Worm (Caenorhabditis elegans) whole organism, mixed stage, embryonic: ENCODE measurements around the gene brc-2.

ENCODE experiments used
- bed-3 ChIP-seq: fragments of 200-800 bp; sonication (Bioruptor generic); optimal IDR thresholded peaks from 3 replicates; lab custom pipeline; 2018; ENCODE audit warnings: mild to moderate bottlenecking, missing genetic modification characterization, moderate library complexity, missing compliant biosample characterization
- hlh-1 ChIP-seq: fragments of 150-350 bp; optimal IDR thresholded peaks from 2 replicates; lab custom pipeline; 2014; ENCODE audit warnings: missing biosample characterization, missing genetic modification reagents, missing genetic modification characterization
- mls-2 ChIP-seq: sonication (generic microtip); optimal IDR thresholded peaks from 2 replicates; lab custom pipeline; 2016; ENCODE audit warnings: mild to moderate bottlenecking, missing genetic modification characterization, moderate library complexity, missing compliant biosample characterization
- nhr-28 ChIP-seq: fragments of 150-350 bp; optimal IDR thresholded peaks from 2 replicates; lab custom pipeline; 2014; ENCODE audit warnings: missing biosample characterization, missing genetic modification characterization
- snpc-4 ChIP-seq: fragments of 150-350 bp; optimal IDR thresholded peaks from 2 replicates; lab custom pipeline; 2014; ENCODE audit warnings: missing biosample characterization, missing genetic modification characterization
- tbx-8 ChIP-seq: fragments of 200-800 bp; sonication (Bioruptor generic); optimal IDR thresholded peaks from 2 replicates; lab custom pipeline; 2018; ENCODE audit warnings: mild to moderate bottlenecking, missing genetic modification characterization, moderate library complexity, missing compliant biosample characterization
- unc-120 ChIP-seq: sonication (generic microtip); optimal IDR thresholded peaks from 2 replicates; lab custom pipeline; 2017; ENCODE audit warnings: missing genetic modification characterization, missing compliant biosample characterization; ENCODE audit not compliant: poor library complexity, severe bottlenecking

DNA sequence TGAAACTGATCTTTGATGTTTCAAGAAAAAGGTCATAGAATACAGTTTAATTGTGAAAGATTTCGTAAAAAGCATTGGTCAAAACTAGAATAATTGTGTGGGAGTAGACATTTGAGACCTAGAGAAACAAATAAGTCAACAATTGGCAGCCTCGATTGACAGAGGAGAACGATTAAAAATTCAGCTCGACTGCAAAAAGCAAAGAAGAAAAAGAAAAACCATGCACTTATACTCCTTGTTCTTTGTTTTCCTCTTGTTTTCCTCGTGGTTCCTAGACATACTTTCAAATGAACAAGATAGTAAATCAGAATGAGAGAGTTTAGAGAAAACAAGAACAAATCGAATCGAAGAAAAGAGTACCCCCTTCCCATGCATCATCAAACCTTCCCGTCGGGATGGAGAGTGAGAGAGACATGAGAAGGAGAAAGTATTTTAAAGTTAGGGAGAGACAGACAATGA lies 45.5 kb downstream of the brc-2 start:
- no peak for TF ChIP-seq tbx-8 (GFP tag; lab: Kevin White, UChicago)
- no peak for TF ChIP-seq bed-3
- no peak for TF ChIP-seq hlh-1
- no peak for TF ChIP-seq unc-120 (tag; lab: Kevin White, UChicago)
- no peak for TF ChIP-seq snpc-4 (tag; lab: Kevin White, UChicago)
- no peak for TF ChIP-seq mls-2 (tag; lab: Kevin White, UChicago)
- TF ChIP-seq nhr-28 (tag; lab: Kevin White, UChicago) = no peak
